Fruit fly (Drosophila melanogaster): ENCODE data around the gene lz.
A peak's percentile ranks its signal among the peaks of the same experiment; 100 is the strongest.

The lz gene

DNA sequence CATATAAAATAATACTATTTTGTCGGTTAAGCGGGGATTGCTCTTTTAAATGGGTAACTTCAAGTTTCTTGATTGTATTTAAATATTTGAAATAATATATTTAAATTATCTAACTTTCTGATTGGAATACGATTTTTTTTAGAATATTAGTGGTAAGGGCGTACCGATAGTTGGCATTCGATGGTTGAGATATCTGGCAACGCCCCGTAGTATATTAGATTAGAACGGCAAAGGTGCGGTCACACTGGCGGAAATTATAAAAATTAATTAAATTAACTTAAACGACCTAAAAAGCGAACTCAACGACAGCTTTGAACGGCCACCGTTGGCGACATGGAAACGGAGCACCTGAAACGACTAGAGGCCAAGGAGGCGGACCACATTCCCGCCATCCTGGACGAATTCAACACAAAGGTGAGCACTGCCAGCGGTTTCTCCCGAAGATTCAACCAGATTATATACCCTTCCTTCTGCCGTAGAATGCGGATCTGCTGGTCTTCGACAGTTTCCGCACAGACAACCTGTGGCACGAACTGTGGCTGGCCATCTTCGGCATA is 28.4 kb upstream of the lz start, which contains the start of gene ric8a (continued):
- TF ChIP-seq CG31441 (GFP tag; IDR thresholded peaks at IDR 0.05) (no peak), vfl (GFP tag; optimal IDR thresholded peaks at IDR 0.05) (no peak), Sin3A (optimal IDR thresholded peaks at IDR 0.05) (peak; percentile 8), ems (GFP tag; optimal IDR thresholded peaks at IDR 0.05) (no peak), CG8290 (GFP tag; optimal IDR thresholded peaks at IDR 0.05) (peak; percentile 29), CG8290 (tag; optimal IDR thresholded peaks at IDR 0.05) (no peak), CG2875 (GFP tag; optimal IDR thresholded peaks at IDR 0.05) (no peak), CG33557 (GFP tag; optimal IDR thresholded peaks at IDR 0.05) (no peak), CG3726 (GFP tag; IDR thresholded peaks at IDR 0.05) (no peak), slbo (GFP tag; IDR thresholded peaks at IDR 0.05) (peak; percentile 46; the same call in 1 of the 2 replicates), tio (GFP tag; optimal IDR thresholded peaks at IDR 0.05) (no peak), jigr1 (GFP tag; IDR thresholded peaks at IDR 0.05) (no peak; the same call in 2 of the 3 replicates), TFAM (GFP tag; optimal IDR thresholded peaks at IDR 0.05) (no peak), pho (GFP tag; optimal IDR thresholded peaks at IDR 0.05) (no peak), Dll (GFP tag; IDR thresholded peaks at IDR 0.05; ENCODE audit: partially characterized antibody) (peak; percentile 76), Ets65A (GFP tag) (peak; percentile 46), gfzf (GFP tag; optimal IDR thresholded peaks at IDR 0.05) (peak; percentile 58), Gug (GFP tag; IDR thresholded peaks at IDR 0.05) (peak; percentile 12; the same call in 1 of the 4 replicates), NK7.1 (GFP tag; optimal IDR thresholded peaks at IDR 0.05) (no peak), CG12942 (GFP tag; optimal IDR thresholded peaks at IDR 0.05) (no peak), CrebB (tag; optimal IDR thresholded peaks at IDR 0.05) (no peak), Hand (GFP tag; optimal IDR thresholded peaks at IDR 0.05) (no peak), CG34376 (GFP tag; optimal IDR thresholded peaks at IDR 0.05) (no peak), D19B (GFP tag; optimal IDR thresholded peaks at IDR 0.05) (no peak), CG10959 (GFP tag; IDR thresholded peaks at IDR 0.05) (no peak), CG3163 (GFP tag; optimal IDR thresholded peaks at IDR 0.05) (no peak), bcd (GFP tag; optimal IDR thresholded peaks at IDR 0.05) (no peak), CG5180 (GFP tag; optimal IDR thresholded peaks at IDR 0.05) (no peak), fu2 (GFP tag; optimal IDR thresholded peaks at IDR 0.05) (no peak), YL-1 (GFP tag; optimal IDR thresholded peaks at IDR 0.05) (peak; percentile 37), zen2 (GFP tag; IDR thresholded peaks at IDR 0.05; ENCODE audit: partially characterized antibody) (peak; percentile 60; the same call in 1 of the 3 replicates), CG6765 (GFP tag; optimal IDR thresholded peaks at IDR 0.05) (no peak), Trl (optimal IDR thresholded peaks at IDR 0.05) (no peak), Trl (GFP tag; optimal IDR thresholded peaks at IDR 0.05) (no peak), cad (GFP tag; optimal IDR thresholded peaks at IDR 0.05) (no peak), CG12104 (GFP tag; optimal IDR thresholded peaks at IDR 0.05) (no peak), CG11695 (GFP tag; IDR thresholded peaks at IDR 0.05) (no peak), GATAe (GFP tag; conservative IDR thresholded peaks at IDR 0.05) (no peak), Sox100B (GFP tag; optimal IDR thresholded peaks at IDR 0.05) (no peak), Jarid2 (GFP tag; optimal IDR thresholded peaks at IDR 0.05) (no peak), HmgZ (tag; optimal IDR thresholded peaks at IDR 0.05) (no peak), sc (optimal IDR thresholded peaks at IDR 0.05) (no peak), sc (GFP tag; optimal IDR thresholded peaks at IDR 0.05) (no peak), Optix (GFP tag; IDR thresholded peaks at IDR 0.05) (no peak), CG4707 (GFP tag; optimal IDR thresholded peaks at IDR 0.05) (no peak), lab (GFP tag; optimal IDR thresholded peaks at IDR 0.05) (no peak), CG10654 (GFP tag; optimal IDR thresholded peaks at IDR 0.05) (no peak), CG11247 (GFP tag; IDR thresholded peaks at IDR 0.05) (no peak), bbx (GFP tag; IDR thresholded peaks at IDR 0.05; ENCODE audit: partially characterized antibody) (peak; percentile 77), CG8388 (GFP tag; optimal IDR thresholded peaks at IDR 0.05) (no peak), pb (GFP tag; optimal IDR thresholded peaks at IDR 0.05) (no peak), az2 (GFP tag; optimal IDR thresholded peaks at IDR 0.05) (no peak), phol (tag; optimal IDR thresholded peaks at IDR 0.05) (peak; percentile 14)

Measured in whole organism, embryonic.